Fruit fly (Drosophila melanogaster) whole organism, embryonic: ENCODE data around the gene CG12078.

Experiments
- Antp ChIP-seq: fragments of 200-800 bp; sonication (Bioruptor generic); optimal IDR thresholded peaks from 3 replicates; lab custom pipeline; 2016; ENCODE audit warnings: missing biosample characterization, missing genetic modification characterization
- B-H2 ChIP-seq: fragments of 200-800 bp; sonication (Bioruptor generic); optimal IDR thresholded peaks from 2 replicates; lab custom pipeline; 2018; ENCODE audit warnings: missing biosample characterization, mild to moderate bottlenecking, missing genetic modification characterization
- C15 ChIP-seq: fragments of 200-800 bp; sonication (Bioruptor generic); IDR thresholded peaks from 3 replicates; pipeline ENCODE4 v1.3.6; 2022; ENCODE audit warnings: missing biosample characterization, missing genetic modification characterization
- CG10462 ChIP-seq: fragments of 200-800 bp; sonication (Bioruptor generic); optimal IDR thresholded peaks from 2 replicates; lab custom pipeline; 2016; ENCODE audit warnings: missing biosample characterization, missing genetic modification characterization
- CG12104 ChIP-seq: fragments of 200-800 bp; sonication (Bioruptor generic); optimal IDR thresholded peaks from 3 replicates; lab custom pipeline; 2016; ENCODE audit warnings: missing biosample characterization, missing genetic modification characterization
- CG13287 ChIP-seq: fragments of 200-800 bp; sonication (Bioruptor generic); IDR thresholded peaks from 2 replicates; pipeline ENCODE4 v1.3.6; 2022; ENCODE audit warnings: missing biosample characterization, missing genetic modification characterization; ENCODE audit not compliant: partially characterized antibody
- CG17328 ChIP-seq: fragments of 200-800 bp; sonication (Bioruptor generic); IDR thresholded peaks from 2 replicates; pipeline ENCODE4 v1.3.6; 2022; ENCODE audit warnings: missing biosample characterization, missing genetic modification characterization
- CG1832 ChIP-seq: fragments of 200-800 bp; sonication (Bioruptor generic); optimal IDR thresholded peaks from 2 replicates; lab custom pipeline; 2017; ENCODE audit warnings: missing biosample characterization, mild to moderate bottlenecking, missing genetic modification characterization, inconsistent platforms
- CG2129 ChIP-seq: fragments of 200-800 bp; sonication (Bioruptor generic); IDR thresholded peaks from 2 replicates; pipeline ENCODE4 v1.3.6; 2022; ENCODE audit warnings: missing biosample characterization, missing genetic modification characterization; ENCODE audit not compliant: partially characterized antibody
- CG31224 ChIP-seq: fragments of 200-800 bp; sonication (Bioruptor generic); IDR thresholded peaks from 2 replicates; pipeline ENCODE4 v1.3.6; 2022; ENCODE audit warnings: missing biosample characterization, missing genetic modification characterization
- CG3407 ChIP-seq: fragments of 200-800 bp; sonication (Bioruptor generic); optimal IDR thresholded peaks from 2 replicates; lab custom pipeline; 2018; ENCODE audit warnings: missing biosample characterization, mild to moderate bottlenecking, missing genetic modification characterization
- CG3726 ChIP-seq: fragments of 200-800 bp; sonication (Bioruptor generic); IDR thresholded peaks from 3 replicates; pipeline ENCODE4, ENCODE4 v1.3.6; 2022; ENCODE audit warnings: missing biosample characterization, missing genetic modification characterization
- CG4617 ChIP-seq: fragments of 200-800 bp; sonication (Bioruptor generic); optimal IDR thresholded peaks from 3 replicates; lab custom pipeline; 2016; ENCODE audit warnings: missing biosample characterization, missing genetic modification characterization, borderline replicate concordance
- CG6654 ChIP-seq: fragments of 200-800 bp; sonication (Bioruptor generic); optimal IDR thresholded peaks from 2 replicates; lab custom pipeline; 2017; ENCODE audit warnings: missing biosample characterization, mild to moderate bottlenecking, missing genetic modification characterization
- CG6689 ChIP-seq: fragments of 200-800 bp; sonication (Bioruptor generic); IDR thresholded peaks from 2 replicates; pipeline ENCODE4 v1.3.6; 2022; ENCODE audit warnings: missing biosample characterization, missing genetic modification characterization
- CG6765 ChIP-seq: fragments of 200-800 bp; sonication (Bioruptor generic); optimal IDR thresholded peaks from 3 replicates; lab custom pipeline; 2017; ENCODE audit warnings: missing biosample characterization, mild to moderate bottlenecking, missing genetic modification characterization
- CG6791 ChIP-seq: fragments of 200-800 bp; sonication (Bioruptor generic); IDR thresholded peaks from 3 replicates; pipeline ENCODE4 v1.3.6; 2022; ENCODE audit warnings: missing biosample characterization, missing genetic modification characterization; ENCODE audit not compliant: partially characterized antibody
- CG6813 ChIP-seq: fragments of 200-800 bp; sonication (Bioruptor generic); optimal IDR thresholded peaks from 2 replicates; lab custom pipeline; 2017; ENCODE audit warnings: missing biosample characterization, missing genetic modification characterization, mild to moderate bottlenecking, moderate library complexity, missing genetic modification reagents
- CG8281 ChIP-seq: fragments of 200-800 bp; sonication (Bioruptor generic); optimal IDR thresholded peaks from 2 replicates; lab custom pipeline; 2018; ENCODE audit warnings: missing biosample characterization, mild to moderate bottlenecking, missing genetic modification characterization, moderate library complexity
- CG8924 ChIP-seq: fragments of 200-800 bp; optimal IDR thresholded peaks from 3 replicates; lab custom pipeline; 2019; ENCODE audit warnings: missing biosample characterization, mild to moderate bottlenecking, missing genetic modification characterization, moderate library complexity
- CG9876 ChIP-seq: fragments of 200-800 bp; sonication (Bioruptor generic); optimal IDR thresholded peaks from 2 replicates; lab custom pipeline; 2016; ENCODE audit warnings: missing biosample characterization, missing genetic modification characterization
- CTCF ChIP-seq: fragments of 200-800 bp; sonication (Bioruptor generic); optimal IDR thresholded peaks from 2 replicates; lab custom pipeline; 2017; ENCODE audit warnings: missing biosample characterization, mild to moderate bottlenecking, missing genetic modification characterization, moderate library complexity
- CrebB ChIP-seq: fragments of 200-800 bp; sonication (Bioruptor generic); optimal IDR thresholded peaks from 3 replicates; lab custom pipeline; 2018; ENCODE audit warnings: missing biosample characterization, mild to moderate bottlenecking, missing genetic modification characterization
- Doc2 ChIP-seq: fragments of 200-800 bp; sonication (Bioruptor generic); IDR thresholded peaks from 2 replicates; pipeline ENCODE4 v1.3.6; 2022; ENCODE audit warnings: missing biosample characterization, missing genetic modification characterization
- Fer2 ChIP-seq: fragments of 200-800 bp; sonication (Bioruptor generic); optimal IDR thresholded peaks from 2 replicates; lab custom pipeline; 2018; ENCODE audit warnings: missing biosample characterization, mild to moderate bottlenecking, missing genetic modification characterization, moderate library complexity
- Gug ChIP-seq: fragments of 200-800 bp; sonication (Bioruptor generic); IDR thresholded peaks from 4 replicates; pipeline ENCODE4 v1.3.6; 2022; ENCODE audit warnings: missing biosample characterization, missing genetic modification characterization
- HLH4C ChIP-seq: fragments of 200-800 bp; sonication (Bioruptor generic); IDR thresholded peaks from 3 replicates; pipeline ENCODE4 v1.3.6; 2022; ENCODE audit warnings: missing biosample characterization, missing genetic modification characterization; ENCODE audit not compliant: partially characterized antibody
- HLH54F ChIP-seq: fragments of 200-800 bp; sonication (Bioruptor generic); optimal IDR thresholded peaks from 3 replicates; lab custom pipeline; 2016; ENCODE audit warnings: missing biosample characterization, missing genetic modification characterization
- Hey ChIP-seq: fragments of 200-800 bp; sonication (Bioruptor generic); optimal IDR thresholded peaks from 3 replicates; lab custom pipeline; 2018; ENCODE audit warnings: missing biosample characterization, mild to moderate bottlenecking, missing genetic modification characterization
- MTF-1 ChIP-seq: fragments of 200-800 bp; sonication (Bioruptor generic); optimal IDR thresholded peaks from 2 replicates; lab custom pipeline; 2018; ENCODE audit warnings: missing biosample characterization, mild to moderate bottlenecking, missing genetic modification characterization, borderline replicate concordance
- Med ChIP-seq: fragments of 200-800 bp; sonication (Bioruptor generic); peaks from one replicate; lab custom pipeline; 2016; ENCODE audit warnings: missing biosample characterization, missing genetic modification characterization, mild to moderate bottlenecking, inconsistent platforms, moderate library complexity
- Optix ChIP-seq: fragments of 200-800 bp; sonication (Bioruptor generic); IDR thresholded peaks from 3 replicates; pipeline ENCODE4 v1.3.6; 2022; ENCODE audit warnings: missing biosample characterization, missing genetic modification characterization
- Spps ChIP-seq: fragments of 200-800 bp; sonication (Bioruptor generic); optimal IDR thresholded peaks from 2 replicates; lab custom pipeline; 2018; ENCODE audit warnings: missing biosample characterization, mild to moderate bottlenecking, missing genetic modification characterization
- Usf ChIP-seq: fragments of 200-800 bp; sonication (Bioruptor generic); optimal IDR thresholded peaks from 2 replicates; lab custom pipeline; 2017; ENCODE audit warnings: missing genotype, missing biosample characterization, missing genetic modification characterization
- YL-1 ChIP-seq: fragments of 200-800 bp; sonication (Bioruptor generic); optimal IDR thresholded peaks from 3 replicates; lab custom pipeline; 2017; ENCODE audit warnings: missing biosample characterization, mild to moderate bottlenecking, missing genetic modification characterization
- abd-A ChIP-seq: fragments of 200-800 bp; sonication (Bioruptor generic); optimal IDR thresholded peaks from 3 replicates; lab custom pipeline; 2019; ENCODE audit warnings: missing biosample characterization, mild to moderate bottlenecking, missing genetic modification characterization, moderate library complexity
- ase ChIP-seq: fragments of 200-800 bp; sonication (Bioruptor generic); IDR thresholded peaks from 3 replicates; pipeline ENCODE4 v1.3.6; 2022; ENCODE audit warnings: missing biosample characterization, missing genetic modification characterization
- ci ChIP-seq: fragments of 200-800 bp; sonication (Bioruptor generic); IDR thresholded peaks from 3 replicates; pipeline ENCODE4 v1.3.6; 2022; ENCODE audit warnings: missing biosample characterization, missing genetic modification characterization
- dysf ChIP-seq: fragments of 200-800 bp; sonication (Bioruptor generic); IDR thresholded peaks from 3 replicates; pipeline ENCODE4 v1.3.6; 2022; ENCODE audit warnings: missing biosample characterization, missing genetic modification characterization
- emc ChIP-seq: fragments of 200-800 bp; sonication (Bioruptor generic); optimal IDR thresholded peaks from 2 replicates; lab custom pipeline; 2016; ENCODE audit warnings: missing biosample characterization, missing genetic modification characterization
- en ChIP-seq: fragments of 200-800 bp; sonication (Bioruptor generic); optimal IDR thresholded peaks from 2 replicates; lab custom pipeline; 2016; ENCODE audit warnings: missing biosample characterization, missing genetic modification characterization
- gce ChIP-seq: fragments of 200-800 bp; sonication (Bioruptor generic); IDR thresholded peaks from 3 replicates; pipeline ENCODE4 v1.3.6; 2022; ENCODE audit warnings: missing biosample characterization, missing genetic modification characterization
- hth ChIP-seq: fragments of >200 bp; optimal IDR thresholded peaks from 2 replicates; lab custom pipeline; 2017; ENCODE audit warnings: inconsistent platforms
- jumu ChIP-seq: fragments of 200-800 bp; sonication (Bioruptor generic); optimal IDR thresholded peaks from 3 replicates; lab custom pipeline; 2016; ENCODE audit warnings: missing biosample characterization, missing genetic modification characterization
- lilli ChIP-seq: fragments of 200-800 bp; sonication (Bioruptor generic); optimal IDR thresholded peaks from 3 replicates; lab custom pipeline; 2016; ENCODE audit warnings: missing biosample characterization, missing genetic modification characterization
- scrt ChIP-seq: fragments of 200-800 bp; sonication (Bioruptor generic); optimal IDR thresholded peaks from 2 replicates; lab custom pipeline; 2018; ENCODE audit warnings: missing biosample characterization, mild to moderate bottlenecking, missing genetic modification characterization, moderate library complexity
- sd ChIP-seq: fragments of 200-800 bp; sonication (Bioruptor generic); optimal IDR thresholded peaks from 3 replicates; lab custom pipeline; 2018; ENCODE audit warnings: missing biosample characterization, mild to moderate bottlenecking, missing genetic modification characterization, moderate library complexity
- slbo ChIP-seq: fragments of 200-800 bp; sonication (Bioruptor generic); IDR thresholded peaks from 2 replicates; pipeline ENCODE4 v1.3.6; 2022; ENCODE audit warnings: missing biosample characterization, missing genetic modification characterization
- tgo ChIP-seq: fragments of 200-800 bp; sonication (Bioruptor generic); IDR thresholded peaks from 3 replicates; pipeline ENCODE4 v1.3.6; 2022; ENCODE audit warnings: missing biosample characterization, missing genetic modification characterization
- yki ChIP-seq: fragments of >200 bp; optimal IDR thresholded peaks from 3 replicates; lab custom pipeline; 2018

Gene CG12078

DNA sequence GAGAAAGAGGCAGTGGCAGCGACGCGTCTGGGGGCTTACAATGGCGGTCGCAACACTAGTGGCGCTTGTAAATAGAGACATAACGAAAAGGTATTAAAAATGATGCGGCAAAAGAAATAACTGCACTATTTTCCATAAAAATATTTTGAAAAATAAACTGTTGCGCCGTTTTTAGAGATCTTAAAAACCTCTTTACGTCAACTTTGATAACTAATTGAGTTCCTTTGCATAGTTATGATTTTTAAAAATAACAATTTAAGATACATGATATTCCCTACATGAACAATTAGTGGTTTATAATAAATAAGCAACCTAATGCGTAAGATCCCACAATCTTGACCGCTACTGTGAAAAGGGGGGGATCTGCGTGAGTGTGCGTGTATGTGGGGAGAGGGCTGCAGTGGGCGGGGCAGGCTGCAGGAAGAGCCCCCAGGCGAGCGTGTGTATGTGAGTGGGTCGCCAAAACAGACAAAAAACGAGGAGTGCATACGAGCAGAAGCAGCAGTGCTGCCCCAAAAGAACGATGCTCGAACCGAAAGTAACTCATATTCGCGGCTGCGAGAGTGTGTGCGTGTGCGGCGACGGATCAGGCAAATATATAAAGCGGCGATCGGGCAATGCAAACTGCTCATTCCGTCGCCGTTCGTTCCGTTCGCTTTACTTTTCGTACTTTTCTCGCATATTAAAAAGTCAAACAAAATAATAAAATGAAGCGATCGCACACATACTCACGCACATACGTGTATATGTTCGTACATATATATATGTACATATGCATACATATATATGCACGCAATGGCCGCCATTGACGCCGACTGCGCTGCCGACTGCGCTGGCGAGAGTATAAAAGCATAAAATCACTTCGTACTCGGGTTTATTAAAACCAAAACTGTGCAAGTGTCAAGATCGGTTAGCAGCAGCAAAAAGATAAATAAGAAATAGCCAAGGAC lies 4.9 kb upstream of the CG12078 start (continued):
- TF ChIP-seq emc (GFP tag; lab: Kevin White, UChicago), result no peak
- no peak for TF ChIP-seq sd
- TF ChIP-seq MTF-1, result no peak
- peak; percentile 63; the same call in 2 of the 3 replicates for TF ChIP-seq ci
- no peak for TF ChIP-seq Optix (GFP tag; lab: Robert Waterston, UW)
- TF ChIP-seq CG10462 (GFP tag; lab: Kevin White, UChicago), result no peak
- TF ChIP-seq jumu, result no peak
- no peak for TF ChIP-seq CG8281 (tag; lab: Kevin White, UChicago)
- no peak for TF ChIP-seq YL-1 (GFP tag; lab: Kevin White, UChicago)
- TF ChIP-seq CG31224 (GFP tag; lab: Robert Waterston, UW), result no peak
- TF ChIP-seq Fer2 (tag; lab: Kevin White, UChicago), result no peak
- no peak for TF ChIP-seq CG6813
- no peak for TF ChIP-seq Spps (tag; lab: Kevin White, UChicago)
- peak; percentile 39; the same call in 1 of the 2 replicates for TF ChIP-seq slbo
- TF ChIP-seq CG17328 (GFP tag; lab: Robert Waterston, UW), result no peak
- peak; percentile 46; the same call in 1 of the 3 replicates for TF ChIP-seq dysf (GFP tag; lab: Robert Waterston, UW)
- no peak for TF ChIP-seq CG1832 (GFP tag; lab: Kevin White, UChicago)
- no peak for TF ChIP-seq CG13287 (GFP tag; lab: Robert Waterston, UW)
- TF ChIP-seq C15, result no peak
- TF ChIP-seq Antp, result no peak
- peak; percentile 23 for TF ChIP-seq HLH54F (GFP tag; lab: Kevin White, UChicago)
- TF ChIP-seq CG3407 (GFP tag; lab: Kevin White, UChicago), result no peak
- peak; percentile 55 for TF ChIP-seq Usf (GFP tag; lab: Kevin White, UChicago)
- no peak for TF ChIP-seq Doc2 (GFP tag; lab: Robert Waterston, UW)
- peak; percentile 41 for TF ChIP-seq CG6689
- TF ChIP-seq tgo (GFP tag; lab: Robert Waterston, UW), result 0 out of 3 replicates have a peak, but pooled peaks have one; percentile 31
- TF ChIP-seq CG4617 (GFP tag; lab: Kevin White, UChicago), result no peak
- TF ChIP-seq CrebB, result no peak
- peak; percentile 55 for TF ChIP-seq lilli
- TF ChIP-seq ase (GFP tag; lab: Robert Waterston, UW), result no peak
- peak; percentile 4 for TF ChIP-seq CG12104 (GFP tag; lab: Kevin White, UChicago)
- TF ChIP-seq hth (lab: Kevin White, UChicago), result no peak
- no peak for TF ChIP-seq CG9876 (GFP tag; lab: Kevin White, UChicago)
- TF ChIP-seq B-H2 (GFP tag; lab: Kevin White, UChicago), result no peak
- TF ChIP-seq scrt (GFP tag; lab: Kevin White, UChicago), result no peak
- no peak for TF ChIP-seq en
- TF ChIP-seq gce, result no peak
- no peak for TF ChIP-seq CTCF (GFP tag; lab: Kevin White, UChicago)
- no peak for TF ChIP-seq Gug (GFP tag; lab: Robert Waterston, UW)
- no peak for TF ChIP-seq CG2129 (GFP tag; lab: Robert Waterston, UW)
- peak; percentile 84 for TF ChIP-seq Med (GFP tag; lab: Kevin White, UChicago)
- no peak for TF ChIP-seq abd-A (tag; lab: Kevin White, UChicago)
- no peak for TF ChIP-seq Hey
- peak; percentile 54 for TF ChIP-seq CG8924 (tag; lab: Kevin White, UChicago)
- TF ChIP-seq yki (lab: Kevin White, UChicago), result no peak
- no peak for TF ChIP-seq HLH4C (GFP tag; lab: Robert Waterston, UW)
- TF ChIP-seq CG6765 (GFP tag; lab: Kevin White, UChicago), result no peak
- peak; percentile 7 for TF ChIP-seq CG6654 (GFP tag; lab: Kevin White, UChicago)
- TF ChIP-seq CG3726 (GFP tag; lab: Robert Waterston, UW), result no peak
- no peak for TF ChIP-seq CG6791 (GFP tag; lab: Robert Waterston, UW)
